Fruit fly (Drosophila melanogaster) whole organism, pupa: ENCODE results near the gene CG31391.

ENCODE experiments used
- CG10348 ChIP-seq: fragments of 200-800 bp; sonication (Bioruptor generic); IDR thresholded peaks from 2 replicates; pipeline ENCODE4 v1.3.6; 2022; ENCODE audit warnings: missing biosample characterization, missing genetic modification characterization
- CG12605 ChIP-seq: fragments of 200-800 bp; sonication (Bioruptor generic); IDR thresholded peaks from 2 replicates; pipeline ENCODE4 v1.3.6; 2022; ENCODE audit warnings: missing biosample characterization, missing genetic modification characterization
- CG13204 ChIP-seq: fragments of 200-800 bp; sonication (Bioruptor generic); optimal IDR thresholded peaks from 2 replicates; lab custom pipeline; 2018; ENCODE audit warnings: missing biosample characterization, mild to moderate bottlenecking, missing genetic modification characterization, moderate library complexity
- CG14655 ChIP-seq: fragments of 200-800 bp; sonication (Bioruptor generic); optimal IDR thresholded peaks from 3 replicates; lab custom pipeline; 2017; ENCODE audit warnings: mild to moderate bottlenecking, missing biosample characterization, missing genetic modification reagents, missing genetic modification characterization
- CG15710 ChIP-seq: fragments of 200-800 bp; sonication (Bioruptor generic); optimal IDR thresholded peaks from 2 replicates; lab custom pipeline; 2018; ENCODE audit warnings: missing biosample characterization, mild to moderate bottlenecking, missing genetic modification characterization, moderate library complexity
- CG17806 ChIP-seq: fragments of 200-800 bp; sonication (Bioruptor generic); optimal IDR thresholded peaks from 2 replicates; lab custom pipeline; 2018; ENCODE audit warnings: missing biosample characterization, mild to moderate bottlenecking, missing genetic modification characterization, moderate library complexity
- CG32121 ChIP-seq: fragments of 200-800 bp; sonication (Bioruptor generic); IDR thresholded peaks from 2 replicates; pipeline ENCODE4 v1.3.6; 2022; ENCODE audit warnings: missing biosample characterization, missing genetic modification characterization
- CG34367 ChIP-seq: fragments of 200-800 bp; sonication (Bioruptor generic); optimal IDR thresholded peaks from 2 replicates; lab custom pipeline; 2018; ENCODE audit warnings: missing biosample characterization, mild to moderate bottlenecking, missing genetic modification characterization
- CG4496 ChIP-seq: fragments of 200-800 bp; sonication (Bioruptor generic); IDR thresholded peaks from 3 replicates; pipeline ENCODE4 v1.3.6; 2022; ENCODE audit warnings: missing biosample characterization, missing genetic modification characterization
- CG8159 ChIP-seq: fragments of 200-800 bp; sonication (Bioruptor generic); optimal IDR thresholded peaks from 3 replicates; lab custom pipeline; 2018; ENCODE audit warnings: missing biosample characterization, mild to moderate bottlenecking, missing genetic modification characterization, moderate library complexity
- CG8301 ChIP-seq: fragments of 200-800 bp; sonication (Bioruptor generic); optimal IDR thresholded peaks from 2 replicates; lab custom pipeline; 2018; ENCODE audit warnings: missing biosample characterization, mild to moderate bottlenecking, missing genetic modification characterization
- CG9948 ChIP-seq: fragments of 200-800 bp; sonication (Bioruptor generic); optimal IDR thresholded peaks from 2 replicates; lab custom pipeline; 2018; ENCODE audit warnings: missing biosample characterization, mild to moderate bottlenecking, missing genetic modification characterization, moderate library complexity
- D1 ChIP-seq: fragments of 200-800 bp; sonication (Bioruptor generic); optimal IDR thresholded peaks from 2 replicates; lab custom pipeline; 2018; ENCODE audit warnings: missing biosample characterization, mild to moderate bottlenecking, missing genetic modification characterization, moderate library complexity
- EcR ChIP-seq: fragments of 200-800 bp; sonication (Bioruptor generic); optimal IDR thresholded peaks from 3 replicates; lab custom pipeline; 2019; ENCODE audit warnings: missing biosample characterization, missing genetic modification characterization, mild to moderate bottlenecking, moderate library complexity, missing genetic modification reagents
- Ets98B ChIP-seq: fragments of 200-800 bp; sonication (Bioruptor generic); IDR thresholded peaks from 2 replicates; pipeline ENCODE4 v1.3.6; 2022; ENCODE audit warnings: missing biosample characterization, missing genetic modification characterization
- Pif1A ChIP-seq: fragments of 200-800 bp; sonication (Bioruptor generic); optimal IDR thresholded peaks from 3 replicates; lab custom pipeline; 2016; ENCODE audit warnings: missing biosample characterization, missing genetic modification characterization
- Pif1B ChIP-seq: fragments of 200-800 bp; sonication (Bioruptor generic); optimal IDR thresholded peaks from 3 replicates; lab custom pipeline; 2016; ENCODE audit warnings: missing biosample characterization, missing genetic modification characterization
- Snoo ChIP-seq: fragments of 200-800 bp; sonication (Bioruptor generic); optimal IDR thresholded peaks from 3 replicates; lab custom pipeline; 2017; ENCODE audit warnings: missing biosample characterization, mild to moderate bottlenecking, missing genetic modification characterization, inconsistent platforms
- fd96Ca ChIP-seq: fragments of 200-800 bp; sonication (Bioruptor generic); IDR thresholded peaks from 3 replicates; pipeline ENCODE4 v1.3.6; 2022; ENCODE audit warnings: missing biosample characterization, missing genetic modification characterization
- gl ChIP-seq: fragments of 200-800 bp; sonication (Bioruptor generic); optimal IDR thresholded peaks from 2 replicates; lab custom pipeline; 2018; ENCODE audit warnings: missing biosample characterization, mild to moderate bottlenecking, missing genetic modification characterization
- rn ChIP-seq: fragments of 200-800 bp; sonication (Bioruptor generic); IDR thresholded peaks from 2 replicates; pipeline ENCODE4 v1.3.6; 2022; ENCODE audit warnings: missing biosample characterization, missing genetic modification characterization

CG31391 gene

DNA sequence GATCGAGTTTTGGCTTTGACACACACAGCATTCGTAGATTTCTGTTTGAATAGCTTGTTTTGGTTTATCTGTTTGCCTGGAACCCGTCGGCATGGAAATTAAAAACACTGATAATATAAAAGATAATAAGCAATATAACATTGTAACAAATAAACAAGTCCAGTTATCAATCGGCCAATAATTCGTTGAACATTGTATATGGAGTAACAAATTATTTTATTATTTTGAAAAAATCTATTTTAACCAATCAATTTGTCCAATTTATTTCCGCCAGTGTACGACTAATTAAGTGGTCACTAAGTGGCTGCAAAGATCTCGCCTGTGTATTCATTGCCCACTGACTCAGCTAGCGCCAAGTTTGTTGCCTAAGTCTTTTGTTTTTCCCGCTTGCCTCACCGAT is 16.0 kb downstream of the CG31391 start:
- TF ChIP-seq CG4496 (peak; percentile 70; the same call in 2 of the 3 replicates), CG34367 (tag; lab: Kevin White, UChicago) (no peak), CG32121 (peak; percentile 44; the same call in 1 of the 2 replicates), Ets98B (GFP tag; lab: Robert Waterston, UW) (0 out of 2 replicates have a peak, but pooled peaks have one; percentile 20)

DNA sequence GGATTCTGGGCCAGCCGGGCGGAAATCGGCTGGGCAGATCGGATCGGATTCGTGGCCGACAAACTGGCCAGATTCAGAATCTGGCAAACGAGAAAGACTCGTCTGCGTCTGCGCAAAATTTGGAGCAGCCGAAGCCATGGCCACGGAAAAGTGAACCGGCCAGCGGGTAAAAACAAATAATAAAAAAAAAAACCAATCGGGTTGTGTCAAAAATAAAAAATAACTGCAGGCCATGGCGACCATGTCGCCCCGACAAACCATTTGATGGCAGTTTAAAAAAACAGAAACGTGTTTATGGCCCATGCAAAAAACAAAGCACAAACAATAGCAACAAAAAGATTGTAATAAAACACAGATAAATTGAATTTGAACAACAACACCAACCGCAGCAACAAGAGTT is 16.7 kb downstream of the CG31391 start:
- TF ChIP-seq Ets98B (GFP tag; lab: Robert Waterston, UW): peak; percentile 44; the same call in 1 of the 2 replicates
- no peak for TF ChIP-seq Snoo (tag; lab: Kevin White, UChicago)

DNA sequence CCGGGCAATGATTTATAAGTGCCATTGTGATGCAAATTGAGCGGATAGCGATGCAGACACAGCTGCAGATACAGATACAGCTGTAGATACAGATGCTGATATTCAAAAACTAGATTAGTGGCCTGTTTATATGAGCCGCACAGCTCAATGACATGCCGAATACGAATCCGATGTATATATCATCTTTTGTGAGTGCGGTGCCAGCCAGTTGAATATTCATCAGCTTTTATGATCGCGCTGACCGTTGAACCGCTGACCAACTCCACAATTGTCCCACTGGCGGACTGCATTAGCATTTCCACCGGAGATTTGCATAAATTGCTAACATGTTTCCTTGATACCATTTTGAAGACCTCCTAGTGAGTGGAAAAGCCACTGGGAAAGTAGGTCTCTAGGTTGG is 17.6 kb downstream of the CG31391 start:
- TF ChIP-seq Ets98B (GFP tag; lab: Robert Waterston, UW) (no peak), Pif1B (GFP tag; lab: Kevin White, UChicago) (no peak), Snoo (tag; lab: Kevin White, UChicago) (no peak), CG8301 (no peak)
- TF ChIP-seq, all 21 proteins: peak for 0

DNA sequence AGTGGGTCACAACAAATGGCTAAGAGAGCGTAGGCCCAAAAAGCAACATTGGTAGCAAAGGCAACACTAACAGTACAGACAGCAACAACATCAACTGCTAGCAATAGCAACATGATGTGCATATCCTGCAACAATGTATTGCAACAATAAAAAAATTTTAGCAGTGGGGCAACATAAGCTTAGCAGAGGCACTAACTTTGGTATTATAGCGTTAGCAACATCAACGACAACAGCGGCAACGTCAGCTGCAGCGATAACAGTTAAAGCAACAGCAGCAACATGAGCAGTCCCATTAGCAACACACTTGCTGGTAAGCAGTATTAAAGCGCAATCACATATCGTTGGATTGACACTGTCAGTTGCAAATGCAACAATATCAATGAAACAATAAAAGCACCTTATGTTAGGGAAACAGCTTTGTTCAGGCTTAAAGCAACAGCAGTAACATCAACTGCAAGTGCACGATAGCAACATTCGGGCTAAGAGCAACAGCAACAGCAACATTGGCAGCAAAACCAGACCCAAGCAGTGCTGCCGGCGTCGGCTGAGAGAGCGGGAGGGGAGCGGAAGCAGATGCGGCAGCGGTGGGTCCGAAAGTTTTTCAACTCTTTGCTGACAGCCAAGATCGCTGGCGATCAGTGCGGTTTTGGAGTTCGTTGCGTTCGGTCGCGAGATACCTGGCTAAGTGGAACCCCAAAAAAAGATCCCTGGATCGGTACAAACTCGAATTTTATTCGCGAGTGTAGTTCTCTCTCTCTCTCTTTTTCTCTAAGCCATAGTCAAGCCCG is 18.4 kb downstream of the CG31391 start, which contains the start of gene Skel:
Skel (plus strand) TSS at position 637 of the 788 bp plus-strand sequence.
- TF ChIP-seq CG32121: no peak
- TF ChIP-seq CG13204 (GFP tag; lab: Kevin White, UChicago): peak; percentile 14
- TF ChIP-seq Ets98B (GFP tag; lab: Robert Waterston, UW): peak; percentile 39; the same call in 1 of the 2 replicates

DNA sequence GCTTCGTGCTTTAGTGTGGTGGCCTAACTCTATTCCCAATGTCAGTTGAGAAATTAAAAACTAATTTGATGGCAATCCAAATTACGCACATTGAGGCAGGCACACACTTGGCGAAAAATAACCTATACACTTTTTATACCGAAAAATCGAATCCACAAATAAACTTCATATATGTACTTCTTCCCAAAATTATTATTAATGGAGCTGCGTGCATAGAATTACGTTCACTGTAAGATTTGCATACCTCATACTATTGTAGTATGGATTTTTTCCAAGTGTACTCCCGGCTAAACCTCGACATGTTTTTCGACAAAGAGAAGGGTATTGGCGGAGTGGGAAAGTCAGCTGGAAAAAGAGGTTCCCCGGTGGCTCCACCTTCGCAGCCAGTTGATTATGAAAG is 20.6 kb downstream of the CG31391 start:
- TF ChIP-seq CG14655 (GFP tag; lab: Kevin White, UChicago) (peak; percentile 52), CG34367 (tag; lab: Kevin White, UChicago) (no peak), Snoo (tag; lab: Kevin White, UChicago) (no peak), CG4496 (peak; percentile 67), gl (tag; lab: Kevin White, UChicago) (no peak), Ets98B (GFP tag; lab: Robert Waterston, UW) (peak; percentile 64), CG10348 (GFP tag; lab: Robert Waterston, UW) (no peak), CG9948 (tag; lab: Kevin White, UChicago) (no peak), CG13204 (GFP tag; lab: Kevin White, UChicago) (no peak), CG17806 (tag; lab: Kevin White, UChicago) (peak; percentile 2), Pif1B (GFP tag; lab: Kevin White, UChicago) (no peak), CG32121 (peak; percentile 71), EcR (GFP tag; lab: Kevin White, UChicago) (no peak), fd96Ca (GFP tag; lab: Robert Waterston, UW) (0 out of 3 replicates have a peak, but pooled peaks have one; percentile 30), CG12605 (GFP tag; lab: Robert Waterston, UW) (no peak), rn (GFP tag; lab: Robert Waterston, UW) (peak; percentile 35; the same call in 1 of the 2 replicates), CG15710 (tag; lab: Kevin White, UChicago) (no peak), Pif1A (GFP tag; lab: Kevin White, UChicago) (no peak), CG8301 (peak; percentile 30), CG8159 (tag; lab: Kevin White, UChicago) (no peak)

DNA sequence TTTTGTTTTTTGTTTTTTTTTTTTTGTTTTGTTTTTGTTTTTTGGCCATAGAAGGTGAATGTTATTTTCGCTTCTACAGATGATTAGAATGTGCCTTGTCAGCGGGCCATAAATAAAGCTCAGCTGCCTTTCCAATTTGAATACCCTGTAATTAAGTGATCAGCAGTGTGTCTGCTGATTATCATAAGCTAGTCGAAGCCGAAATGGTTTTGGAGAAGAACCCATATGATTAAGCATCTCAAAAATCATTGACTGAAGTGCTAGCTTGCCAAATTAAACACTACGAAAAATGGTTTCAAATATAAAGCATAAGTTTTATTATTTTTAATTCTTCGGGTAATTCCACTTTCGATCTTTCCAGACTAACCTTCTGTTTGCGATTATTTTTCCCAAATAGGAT is 21.6 kb downstream of the CG31391 start:
- TF ChIP-seq Ets98B (GFP tag; lab: Robert Waterston, UW) (no peak), rn (GFP tag; lab: Robert Waterston, UW) (no peak), CG9948 (tag; lab: Kevin White, UChicago) (no peak), CG15710 (tag; lab: Kevin White, UChicago) (no peak), CG12605 (GFP tag; lab: Robert Waterston, UW) (no peak), CG10348 (GFP tag; lab: Robert Waterston, UW) (no peak), Pif1A (GFP tag; lab: Kevin White, UChicago) (no peak), Snoo (tag; lab: Kevin White, UChicago) (no peak)

DNA sequence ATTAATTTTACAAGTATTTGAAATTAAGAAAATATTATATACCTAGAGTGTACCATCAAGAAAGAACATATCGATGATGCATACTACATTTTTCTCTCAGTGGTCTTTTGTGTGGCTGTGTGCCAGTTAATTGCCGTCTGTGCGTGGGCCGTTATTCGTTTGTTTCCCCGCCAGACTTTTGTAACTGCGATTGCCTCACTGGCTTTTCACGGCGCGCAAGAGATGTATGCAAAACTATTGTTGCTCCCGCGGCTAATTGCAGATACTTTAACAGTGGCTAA is 23.3 kb downstream of the CG31391 start:
- TF ChIP-seq CG8159 (tag; lab: Kevin White, UChicago): no peak
- TF ChIP-seq gl (tag; lab: Kevin White, UChicago): no peak
- TF ChIP-seq rn (GFP tag; lab: Robert Waterston, UW): 0 out of 2 replicates have a peak, but pooled peaks have one; percentile 33
- peak; percentile 63 for TF ChIP-seq CG4496
- no peak for TF ChIP-seq CG8301
- TF ChIP-seq CG32121: peak; percentile 76
- no peak for TF ChIP-seq D1 (tag; lab: Kevin White, UChicago)
- peak; percentile 76 for TF ChIP-seq Ets98B (GFP tag; lab: Robert Waterston, UW)
- TF ChIP-seq CG17806 (tag; lab: Kevin White, UChicago): no peak
- TF ChIP-seq fd96Ca (GFP tag; lab: Robert Waterston, UW): peak; percentile 64
- TF ChIP-seq CG12605 (GFP tag; lab: Robert Waterston, UW): 0 out of 2 replicates have a peak, but pooled peaks have one; percentile 24
- no peak for TF ChIP-seq Pif1A (GFP tag; lab: Kevin White, UChicago)
